Worm (Caenorhabditis elegans): ENCODE measurements around the gene rpl-16.

The rpl-16 gene

DNA sequence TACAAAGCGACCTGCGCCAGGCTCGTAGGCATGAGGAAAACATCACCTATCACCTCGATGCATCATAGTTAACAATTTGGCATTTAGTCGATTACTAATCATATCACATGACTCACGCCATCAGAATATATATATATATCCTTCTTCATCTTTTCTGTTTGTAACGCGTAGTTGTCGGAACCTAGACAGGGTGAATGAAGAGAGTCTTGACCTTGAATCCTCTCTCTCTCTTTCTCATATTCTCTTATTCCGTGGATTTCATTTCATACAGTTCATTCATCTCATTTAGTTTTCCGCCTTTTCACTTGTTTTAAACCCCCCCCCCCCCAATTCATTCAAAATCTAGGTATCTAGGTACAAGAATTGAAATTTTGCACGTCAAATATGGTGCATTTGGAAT lies 23.2 kb downstream of the rpl-16 start (continued):
- TF ChIP-seq ztf-4 (tag; optimal IDR thresholded peaks at IDR 0.05) (no peak), fkh-4 (tag; optimal IDR thresholded peaks at IDR 0.05; ENCODE audit: borderline replicate concordance) (no peak), hpl-2 (GFP tag; optimal IDR thresholded peaks at IDR 0.05) (no peak), ceh-82 (tag; optimal IDR thresholded peaks at IDR 0.05) (no peak), pqm-1 (tag; optimal IDR thresholded peaks at IDR 0.05) (no peak), ceh-8 (GFP tag; optimal IDR thresholded peaks at IDR 0.05) (no peak), ama-1 (optimal IDR thresholded peaks at IDR 0.05) (no peak), nhr-19 (GFP tag; conservative IDR thresholded peaks at IDR 0.05) (no peak), alr-1 (tag; optimal IDR thresholded peaks at IDR 0.05; ENCODE audit: borderline replicate concordance) (no peak), egl-13 (tag; optimal IDR thresholded peaks at IDR 0.05) (no peak), aly-2 (tag; optimal IDR thresholded peaks at IDR 0.05) (no peak), ceh-63 (GFP tag; optimal IDR thresholded peaks at IDR 0.05) (no peak), ztf-11 (tag; optimal IDR thresholded peaks at IDR 0.05) (no peak), mef-2 (tag; optimal IDR thresholded peaks at IDR 0.05) (no peak), isw-1 (GFP tag; IDR thresholded peaks at IDR 0.05) (no peak), fos-1 (tag; optimal IDR thresholded peaks at IDR 0.05) (no peak), nhr-20 (tag; optimal IDR thresholded peaks at IDR 0.05) (peak; percentile 13), mdl-1 (tag; optimal IDR thresholded peaks at IDR 0.05) (no peak), blmp-1 (tag; optimal IDR thresholded peaks at IDR 0.05) (peak; percentile 89), lin-35 (GFP tag; optimal IDR thresholded peaks at IDR 0.05) (no peak), nhr-237 (tag; optimal IDR thresholded peaks at IDR 0.05) (no peak), xbp-1 (tag; optimal IDR thresholded peaks at IDR 0.05) (no peak), nhr-90 (tag; optimal IDR thresholded peaks at IDR 0.05; ENCODE audit: poor library complexity) (peak; percentile 47), egl-27 (tag; optimal IDR thresholded peaks at IDR 0.05) (no peak), ces-1 (GFP tag; optimal IDR thresholded peaks at IDR 0.05) (no peak), snpc-4 (tag; optimal IDR thresholded peaks at IDR 0.05) (no peak)

DNA sequence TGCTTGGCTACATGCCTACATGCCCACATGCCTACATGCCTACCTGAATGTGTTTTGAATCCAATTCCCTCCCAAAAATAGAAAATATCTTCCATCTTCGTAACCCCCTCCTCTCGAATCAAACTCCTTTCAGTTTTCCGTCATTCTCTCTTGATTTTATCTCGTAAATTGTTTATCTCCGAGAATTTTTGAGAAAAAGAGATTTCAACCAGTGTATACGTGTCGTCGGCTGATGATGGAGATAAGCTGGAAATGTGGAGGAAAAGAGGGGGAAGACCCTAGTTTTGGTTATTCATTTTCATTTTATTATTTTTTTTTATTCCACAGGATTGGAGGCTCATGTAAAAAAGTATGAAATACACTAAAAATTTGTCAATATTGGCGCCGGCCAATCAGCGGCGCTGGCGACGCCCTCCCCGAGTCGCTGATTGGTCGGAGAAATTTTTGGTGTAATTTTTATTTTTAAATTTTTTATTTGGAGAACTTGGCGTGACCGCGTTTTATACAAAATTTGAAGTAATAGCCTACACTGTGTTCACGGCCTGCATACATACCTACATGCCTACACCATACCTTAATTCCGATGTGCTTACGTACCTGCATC lies 24.5 kb downstream of the rpl-16 start:
- peak; percentile 0 for TF ChIP-seq rnt-1 (tag; optimal IDR thresholded peaks at IDR 0.05)
- TF ChIP-seq blmp-1 (tag; optimal IDR thresholded peaks at IDR 0.05): peak; percentile 50
- TF ChIP-seq lin-14 (GFP tag; optimal IDR thresholded peaks at IDR 0.05): peak; percentile 26
- no peak for TF ChIP-seq C04F5.9 (tag; optimal IDR thresholded peaks at IDR 0.05)
- no peak for TF ChIP-seq sptf-1 (tag; optimal IDR thresholded peaks at IDR 0.05)
- peak; percentile 31 for TF ChIP-seq nhr-85 (tag)

DNA sequence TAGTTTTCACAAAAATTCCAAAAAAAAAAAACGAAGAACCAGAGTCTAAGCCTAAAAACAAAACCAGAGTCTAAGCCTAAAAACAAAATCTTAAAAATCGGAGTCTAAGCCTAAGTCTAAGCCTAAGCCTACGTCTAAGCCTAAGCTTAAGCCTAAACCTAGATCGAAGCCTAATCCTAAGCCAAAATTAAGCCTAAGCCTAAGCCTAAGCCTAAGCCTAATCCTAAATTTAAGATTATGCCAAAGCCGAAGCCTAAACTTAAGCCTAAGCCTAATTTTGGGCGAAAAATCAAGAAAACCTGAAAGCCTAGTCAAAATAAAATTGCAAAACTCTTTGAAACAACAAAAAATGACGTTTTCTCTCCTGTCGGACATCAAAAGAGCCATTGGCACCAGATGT lies 26.0 kb downstream of the rpl-16 start:
- no peak for TF ChIP-seq ceh-8 (GFP tag; optimal IDR thresholded peaks at IDR 0.05)
- no peak for TF ChIP-seq nhr-77 (tag; optimal IDR thresholded peaks at IDR 0.05)
- no peak for TF ChIP-seq mef-2 (tag; optimal IDR thresholded peaks at IDR 0.05)
- TF ChIP-seq pax-3 (tag; optimal IDR thresholded peaks at IDR 0.05): no peak
- no peak for TF ChIP-seq ceh-63 (GFP tag; optimal IDR thresholded peaks at IDR 0.05)
- no peak for TF ChIP-seq egl-27 (tag; optimal IDR thresholded peaks at IDR 0.05)

DNA sequence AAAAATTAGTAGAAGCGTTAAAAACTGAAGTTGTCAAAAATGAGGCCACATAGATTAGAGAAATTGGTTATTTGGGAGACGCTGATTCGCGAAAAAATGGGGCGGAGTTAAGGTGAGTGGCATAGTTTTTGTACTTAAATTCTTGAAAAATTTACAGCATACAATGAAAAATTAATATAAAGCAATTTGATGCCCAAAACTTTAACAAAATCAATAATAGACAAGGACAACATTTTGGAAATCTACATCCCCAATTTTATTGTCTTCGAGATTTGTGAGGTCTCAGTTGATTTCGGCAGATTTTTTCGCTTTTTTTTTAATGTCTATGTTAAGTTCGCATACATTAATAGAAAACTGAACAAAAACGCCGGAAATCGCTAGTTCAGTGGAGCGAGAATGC lies 27.2 kb downstream of the rpl-16 start:
- TF ChIP-seq lin-35 (GFP tag; optimal IDR thresholded peaks at IDR 0.05): peak in 1 of 2 experiments; percentile 11
- TF ChIP-seq mdl-1 (tag; optimal IDR thresholded peaks at IDR 0.05): no peak
- TF ChIP-seq ceh-63 (GFP tag; optimal IDR thresholded peaks at IDR 0.05): peak; percentile 82
- no peak for TF ChIP-seq C16A3.4 (tag; optimal IDR thresholded peaks at IDR 0.05)
- TF ChIP-seq aha-1 (tag; optimal IDR thresholded peaks at IDR 0.05): no peak
- TF ChIP-seq vab-15 (tag; optimal IDR thresholded peaks at IDR 0.05): peak; percentile 11
- TF ChIP-seq efl-1 (optimal IDR thresholded peaks at IDR 0.05): peak; percentile 14 to 23
- peak; percentile 14 to 91 for TF ChIP-seq efl-1 (GFP tag; optimal IDR thresholded peaks at IDR 0.05 in 1 of 2)
- peak; percentile 24 for TF ChIP-seq rnt-1 (tag; optimal IDR thresholded peaks at IDR 0.05)
- TF ChIP-seq aly-2 (tag; optimal IDR thresholded peaks at IDR 0.05): peak; percentile 1
- TF ChIP-seq grh-1 (GFP tag; IDR thresholded peaks at IDR 0.05): no peak
- no peak for TF ChIP-seq lin-13 (GFP tag; optimal IDR thresholded peaks at IDR 0.05)
- peak; percentile 82 for TF ChIP-seq nhr-85 (tag)
- no peak for TF ChIP-seq nhr-237 (tag; optimal IDR thresholded peaks at IDR 0.05)
- peak; percentile 75 for TF ChIP-seq fkh-8 (tag; optimal IDR thresholded peaks at IDR 0.05)
- peak; percentile 47 for TF ChIP-seq nhr-19 (GFP tag; conservative IDR thresholded peaks at IDR 0.05)
- peak; percentile 96 for TF ChIP-seq pax-3 (tag; optimal IDR thresholded peaks at IDR 0.05)
- TF ChIP-seq tbx-2 (tag; optimal IDR thresholded peaks at IDR 0.05): peak; percentile 73
- no peak for TF ChIP-seq C34B4.2 (tag; optimal IDR thresholded peaks at IDR 0.05)
- peak; percentile 31 for TF ChIP-seq irx-1 (tag; optimal IDR thresholded peaks at IDR 0.05)
- no peak for TF ChIP-seq unc-62 (GFP tag; optimal IDR thresholded peaks at IDR 0.05)
- TF ChIP-seq mep-1 (tag; optimal IDR thresholded peaks at IDR 0.05): no peak
- peak; percentile 60 for TF ChIP-seq xbp-1 (tag; optimal IDR thresholded peaks at IDR 0.05)
- peak; percentile 81 for TF ChIP-seq ceh-90 (tag; optimal IDR thresholded peaks at IDR 0.05)
- TF ChIP-seq swsn-7 (tag; optimal IDR thresholded peaks at IDR 0.05): peak; percentile 40
